Worm (Caenorhabditis elegans) whole organism, late embryonic: Measurements from ENCODE around the gene clp-7.

Experiments
- ahr-1 ChIP-seq: sonication (generic microtip); optimal IDR thresholded peaks from 2 replicates; lab custom pipeline; 2016; ENCODE audit warnings: missing genetic modification characterization, missing compliant biosample characterization
- ama-1 ChIP-seq: fragments of 150-350 bp; optimal IDR thresholded peaks from 2 replicates; lab custom pipeline; 2014
- ceh-18 ChIP-seq: sonication (generic microtip); optimal IDR thresholded peaks from 2 replicates; lab custom pipeline; 2016; ENCODE audit warnings: missing genetic modification characterization, missing compliant biosample characterization
- ceh-31 ChIP-seq: sonication (generic microtip); optimal IDR thresholded peaks from 2 replicates; lab custom pipeline; 2016; ENCODE audit warnings: missing genetic modification characterization, missing compliant biosample characterization
- ceh-48 ChIP-seq: sonication (generic microtip); optimal IDR thresholded peaks from 2 replicates; lab custom pipeline; 2016; ENCODE audit warnings: missing genetic modification characterization, inconsistent platforms, missing compliant biosample characterization
- dve-1 ChIP-seq: sonication (generic microtip); optimal IDR thresholded peaks from 2 replicates; lab custom pipeline; 2017; ENCODE audit warnings: antibody characterized with exemption, mild to moderate bottlenecking, missing genetic modification characterization, missing compliant biosample characterization
- elt-2 ChIP-seq: sonication (generic microtip); optimal IDR thresholded peaks from 2 replicates; lab custom pipeline; 2016; ENCODE audit warnings: missing genetic modification reagents, missing genetic modification characterization, missing compliant biosample characterization
- fkh-10 ChIP-seq: fragments of 150-350 bp; optimal IDR thresholded peaks from 2 replicates; lab custom pipeline; 2014; ENCODE audit warnings: missing biosample characterization, missing genetic modification reagents, missing genetic modification characterization
- gmeb-2 ChIP-seq: sonication (generic microtip); optimal IDR thresholded peaks from 2 replicates; lab custom pipeline; 2016; ENCODE audit warnings: missing genetic modification characterization, inconsistent platforms, missing compliant biosample characterization
- nfya-1 ChIP-seq: sonication (generic microtip); optimal IDR thresholded peaks from 2 replicates; lab custom pipeline; 2017; ENCODE audit warnings: missing genetic modification characterization, mild to moderate bottlenecking, missing compliant biosample characterization, antibody characterized with exemption, moderate library complexity
- nhr-11 ChIP-seq: fragments of 150-350 bp; optimal IDR thresholded peaks from 2 replicates; lab custom pipeline; 2014; ENCODE audit warnings: missing biosample characterization, missing genetic modification characterization
- pat-9 ChIP-seq: fragments of 200-800 bp; sonication (Bioruptor generic); optimal IDR thresholded peaks from 2 replicates; lab custom pipeline; 2018; ENCODE audit warnings: mild to moderate bottlenecking, missing genetic modification characterization, moderate library complexity, missing compliant biosample characterization
- pax-1 ChIP-seq: fragments of 150-350 bp; optimal IDR thresholded peaks from 2 replicates; lab custom pipeline; 2014; ENCODE audit warnings: missing biosample characterization, missing genetic modification characterization
- pqm-1 ChIP-seq: sonication (generic microtip); optimal IDR thresholded peaks from 2 replicates; lab custom pipeline; 2016; ENCODE audit warnings: missing genetic modification characterization, missing compliant biosample characterization

DNA sequence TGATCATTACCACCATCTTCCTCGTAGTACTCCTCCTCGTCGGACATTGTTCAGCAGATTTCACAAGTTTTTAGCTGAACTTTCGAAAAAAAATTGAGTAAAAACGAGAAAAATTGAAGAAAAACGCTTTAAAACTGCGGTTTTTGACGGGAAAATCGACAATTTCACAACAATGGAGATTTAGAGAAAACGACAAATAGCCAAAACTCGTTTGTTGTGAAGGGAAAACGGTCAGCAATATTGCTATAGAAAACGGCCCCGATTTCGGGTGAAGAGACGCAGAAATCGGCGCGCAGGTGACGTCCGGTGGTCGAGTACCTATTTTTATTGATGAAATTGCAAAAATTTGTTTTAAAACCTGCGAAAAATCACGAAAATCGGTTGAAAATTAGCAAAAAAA is at the start of gene clp-7:
- TF ChIP-seq pat-9 (tag; lab: Kevin White, UChicago) (no peak), ahr-1 (tag; lab: Kevin White, UChicago) (no peak), ceh-18 (tag; lab: Kevin White, UChicago) (no peak), ceh-31 (tag; lab: Kevin White, UChicago) (no peak), dve-1 (tag; lab: Kevin White, UChicago) (no peak), ama-1 (lab: Kevin White, UChicago) (no peak), nfya-1 (tag; lab: Kevin White, UChicago) (no peak), fkh-10 (GFP tag; lab: Kevin White, UChicago) (no peak), ceh-48 (no peak), pqm-1 (no peak), pax-1 (no peak), nhr-11 (tag; lab: Kevin White, UChicago) (no peak), elt-2 (tag; lab: Kevin White, UChicago) (no peak), gmeb-2 (tag; lab: Kevin White, UChicago) (no peak)
